Worm (Caenorhabditis elegans): ENCODE data around the gene srsx-22.

The srsx-22 gene

DNA sequence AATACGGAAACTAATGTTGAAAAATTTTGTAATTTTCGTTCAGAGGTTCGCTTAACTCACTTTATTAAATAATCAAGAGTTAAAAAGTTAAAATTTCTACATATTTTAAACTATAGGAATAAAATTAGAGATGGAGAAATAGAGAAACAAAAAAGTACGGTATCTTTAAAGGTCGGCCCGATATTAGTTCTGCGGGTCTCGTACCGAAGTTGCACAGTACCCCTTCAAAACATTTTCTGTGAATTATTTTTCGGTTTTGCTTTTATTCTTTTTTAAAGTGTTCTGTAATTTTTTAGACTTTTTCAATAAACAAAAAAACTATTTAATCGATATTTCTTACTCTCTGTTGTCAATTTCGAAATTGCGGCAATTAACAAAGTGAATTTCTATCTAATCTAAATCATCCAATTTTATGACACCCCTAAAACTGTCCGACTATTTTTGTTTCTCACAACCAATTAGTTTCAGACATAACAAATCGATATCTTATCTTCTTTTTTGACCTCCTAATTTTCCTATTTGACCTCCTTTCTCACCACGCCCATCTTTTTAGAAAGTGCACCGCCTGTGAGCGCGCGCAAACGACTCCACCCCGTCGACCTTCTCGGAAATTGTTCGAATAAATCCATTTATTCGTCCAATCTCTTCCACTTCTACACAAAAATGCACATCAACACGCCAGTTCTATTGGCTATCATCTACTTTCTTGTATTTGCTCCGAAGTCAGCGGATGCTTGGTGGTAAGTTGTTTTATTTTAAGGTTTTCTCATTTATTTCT lies 4.2 kb downstream of the srsx-22 start, which contains the start of gene mom-2:
mom-2 (plus strand) TSS at position 554 of the 778 bp plus-strand sequence.
- TF ChIP-seq tbx-8 (GFP tag; optimal IDR thresholded peaks at IDR 0.05) (no peak), pha-4 (tag; optimal IDR thresholded peaks at IDR 0.05) (no peak), lsy-2 (tag; optimal IDR thresholded peaks at IDR 0.05) (no peak), hlh-1 (tag; optimal IDR thresholded peaks at IDR 0.05) (no peak), nhr-76 (tag; optimal IDR thresholded peaks at IDR 0.05) (no peak), ham-2 (GFP tag; optimal IDR thresholded peaks at IDR 0.05) (no peak), sptf-1 (tag; optimal IDR thresholded peaks at IDR 0.05) (no peak), nhr-28 (tag; optimal IDR thresholded peaks at IDR 0.05) (no peak), zip-8 (tag; optimal IDR thresholded peaks at IDR 0.05) (no peak), elt-1 (tag; optimal IDR thresholded peaks at IDR 0.05; ENCODE audit: borderline replicate concordance, insufficient read depth) (no peak), elt-3 (tag; optimal IDR thresholded peaks at IDR 0.05) (no peak), nhr-237 (tag; optimal IDR thresholded peaks at IDR 0.05) (no peak), ceh-39 (tag; optimal IDR thresholded peaks at IDR 0.05) (no peak), mls-2 (tag; optimal IDR thresholded peaks at IDR 0.05) (no peak), flh-1 (GFP tag; optimal IDR thresholded peaks at IDR 0.05) (no peak), bed-3 (GFP tag; optimal IDR thresholded peaks at IDR 0.05) (no peak), lin-13 (tag; optimal IDR thresholded peaks at IDR 0.05) (no peak)

DNA sequence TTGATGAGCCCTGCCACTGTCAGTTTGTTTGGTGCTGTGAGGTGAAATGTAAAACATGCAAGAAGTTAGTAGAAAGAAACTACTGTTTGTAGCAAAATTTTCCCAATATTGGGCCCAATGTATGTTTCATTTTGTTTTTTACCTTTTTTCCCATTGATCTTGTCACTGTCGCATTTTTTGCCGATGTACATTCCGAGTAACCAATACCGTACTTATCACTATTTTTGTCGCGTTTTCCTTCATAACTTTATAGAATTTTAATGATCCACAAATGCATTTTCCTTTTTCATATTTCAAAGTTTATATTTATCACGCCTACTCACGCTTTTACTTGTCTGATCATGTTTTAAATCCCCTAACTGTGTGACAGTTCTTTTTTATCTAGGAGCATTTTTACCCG lies 6.3 kb downstream of the srsx-22 start:
- no peak for TF ChIP-seq nhr-237 (tag; optimal IDR thresholded peaks at IDR 0.05)
- TF ChIP-seq nhr-76 (tag; optimal IDR thresholded peaks at IDR 0.05) = no peak
- no peak for TF ChIP-seq ceh-83 (GFP tag; optimal IDR thresholded peaks at IDR 0.05)
- no peak for TF ChIP-seq M03D4.4 (tag; optimal IDR thresholded peaks at IDR 0.05)
- TF ChIP-seq tbx-8 (GFP tag; optimal IDR thresholded peaks at IDR 0.05) = no peak
- no peak for TF ChIP-seq mep-1 (tag; optimal IDR thresholded peaks at IDR 0.05)
- no peak for TF ChIP-seq lsy-2 (tag; optimal IDR thresholded peaks at IDR 0.05)

DNA sequence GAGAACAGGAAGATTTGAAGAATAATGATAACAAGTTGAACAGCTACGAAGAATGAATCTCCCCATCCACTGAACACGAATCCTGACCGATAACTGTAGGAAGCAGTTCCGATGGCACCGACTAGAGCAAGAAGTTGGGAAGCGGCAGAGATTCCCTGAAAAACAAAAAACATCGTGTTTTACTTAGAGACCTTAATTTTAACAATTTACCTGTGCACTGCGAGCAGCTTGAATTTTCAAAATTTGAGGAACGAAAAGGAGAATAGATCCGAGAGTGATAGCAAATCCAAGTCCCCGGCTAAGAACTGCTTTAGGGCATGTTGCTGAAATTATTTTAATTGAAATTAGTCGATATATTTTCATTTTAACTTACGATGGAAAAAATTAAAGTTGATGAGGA lies 7.2 kb downstream of the srsx-22 start:
- no peak for TF ChIP-seq mls-2 (tag; optimal IDR thresholded peaks at IDR 0.05)
- no peak for TF ChIP-seq zip-8 (tag; optimal IDR thresholded peaks at IDR 0.05)
- no peak for TF ChIP-seq mab-5 (tag; optimal IDR thresholded peaks at IDR 0.05)
- no peak for TF ChIP-seq elt-1 (tag; optimal IDR thresholded peaks at IDR 0.05; ENCODE audit: borderline replicate concordance, insufficient read depth)
- no peak for TF ChIP-seq pha-4 (tag; optimal IDR thresholded peaks at IDR 0.05)
- TF ChIP-seq blmp-1 (tag; optimal IDR thresholded peaks at IDR 0.05) = no peak
- no peak for TF ChIP-seq nhr-12 (tag; optimal IDR thresholded peaks at IDR 0.05)

DNA sequence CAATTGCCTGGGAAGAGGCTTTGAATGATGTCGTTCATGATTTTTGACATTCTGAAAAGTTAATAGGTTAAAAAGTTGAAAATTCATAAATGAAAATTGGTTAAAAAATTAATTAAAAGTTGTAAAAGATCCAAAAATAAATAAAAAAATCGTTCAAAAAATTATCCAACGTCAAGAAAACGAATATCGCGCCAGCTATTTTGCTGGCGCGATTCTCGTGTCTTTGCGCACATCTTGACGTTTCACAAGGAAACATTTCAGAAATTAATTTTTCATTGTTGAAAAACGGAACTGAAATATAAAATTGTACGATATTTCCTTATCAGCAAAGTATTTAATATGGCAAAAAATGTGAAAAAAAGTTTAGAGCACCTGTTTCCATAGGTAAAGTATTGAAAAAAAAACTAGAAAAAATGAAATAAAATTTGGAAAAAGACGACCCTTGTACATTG lies 7.7 kb downstream of the srsx-22 start, which contains the start of gene mpdu-1:
mpdu-1 (minus strand) TSS at position 51 of the 452 bp plus-strand sequence.
- TF ChIP-seq pha-4 (tag; optimal IDR thresholded peaks at IDR 0.05) (peak; percentile 4), ceh-43 (GFP tag; optimal IDR thresholded peaks at IDR 0.05) (no peak), mep-1 (tag; optimal IDR thresholded peaks at IDR 0.05) (peak; percentile 45), ceh-39 (tag; optimal IDR thresholded peaks at IDR 0.05) (no peak), ces-1 (GFP tag; optimal IDR thresholded peaks at IDR 0.05) (peak; percentile 49), nhr-28 (tag; optimal IDR thresholded peaks at IDR 0.05) (no peak), M03D4.4 (tag; optimal IDR thresholded peaks at IDR 0.05) (no peak), elt-3 (tag; optimal IDR thresholded peaks at IDR 0.05) (no peak), lsy-2 (tag; optimal IDR thresholded peaks at IDR 0.05) (peak; percentile 23)

DNA sequence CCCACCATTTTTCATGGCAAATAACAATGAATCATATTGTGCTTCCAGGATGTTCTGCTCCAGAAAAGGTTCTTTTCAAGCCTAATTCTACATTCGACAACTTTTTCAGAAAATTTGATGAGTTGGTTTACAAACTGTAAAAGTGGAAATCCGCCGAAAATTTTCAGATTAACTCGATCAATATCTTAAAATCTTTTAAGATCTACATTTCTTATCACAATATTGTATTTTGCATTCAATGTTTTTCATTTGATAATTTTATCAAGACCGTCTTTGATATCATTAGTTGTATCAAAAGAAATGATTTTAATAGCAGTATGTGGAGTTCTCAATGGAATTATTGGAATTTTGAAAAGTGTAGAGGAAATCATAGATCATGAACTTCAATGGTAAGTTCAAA lies 8.3 kb downstream of the srsx-22 start, which contains the start of gene F38E1.6:
F38E1.6 (plus strand) TSS at position 301 of the 400 bp plus-strand sequence.
- TF ChIP-seq elt-3 (tag; optimal IDR thresholded peaks at IDR 0.05) (no peak), hlh-1 (tag; optimal IDR thresholded peaks at IDR 0.05) (no peak), unc-62 (GFP tag; optimal IDR thresholded peaks at IDR 0.05) (no peak), mls-2 (tag; optimal IDR thresholded peaks at IDR 0.05) (no peak), ceh-43 (GFP tag; optimal IDR thresholded peaks at IDR 0.05) (no peak), snpc-4 (tag; optimal IDR thresholded peaks at IDR 0.05) (no peak), ztf-11 (tag; optimal IDR thresholded peaks at IDR 0.05) (no peak), ceh-83 (GFP tag; optimal IDR thresholded peaks at IDR 0.05) (no peak), unc-39 (tag; optimal IDR thresholded peaks at IDR 0.05) (no peak), nhr-28 (tag; optimal IDR thresholded peaks at IDR 0.05) (no peak), tbx-8 (GFP tag; optimal IDR thresholded peaks at IDR 0.05) (no peak), nhr-76 (tag; optimal IDR thresholded peaks at IDR 0.05) (no peak), elt-1 (tag; optimal IDR thresholded peaks at IDR 0.05; ENCODE audit: borderline replicate concordance, insufficient read depth) (no peak), sem-2 (GFP tag; optimal IDR thresholded peaks at IDR 0.05) (no peak), mep-1 (tag; optimal IDR thresholded peaks at IDR 0.05) (no peak), mab-5 (tag; optimal IDR thresholded peaks at IDR 0.05) (no peak), nhr-2 (tag; optimal IDR thresholded peaks at IDR 0.05) (no peak), unc-120 (tag; optimal IDR thresholded peaks at IDR 0.05; ENCODE audit: poor library complexity, severe bottlenecking) (no peak)

Data from whole organism, mixed stage, embryonic.